Worm (Caenorhabditis elegans): ENCODE measurements around the gene C24H10.3.

The C24H10.3 gene

DNA sequence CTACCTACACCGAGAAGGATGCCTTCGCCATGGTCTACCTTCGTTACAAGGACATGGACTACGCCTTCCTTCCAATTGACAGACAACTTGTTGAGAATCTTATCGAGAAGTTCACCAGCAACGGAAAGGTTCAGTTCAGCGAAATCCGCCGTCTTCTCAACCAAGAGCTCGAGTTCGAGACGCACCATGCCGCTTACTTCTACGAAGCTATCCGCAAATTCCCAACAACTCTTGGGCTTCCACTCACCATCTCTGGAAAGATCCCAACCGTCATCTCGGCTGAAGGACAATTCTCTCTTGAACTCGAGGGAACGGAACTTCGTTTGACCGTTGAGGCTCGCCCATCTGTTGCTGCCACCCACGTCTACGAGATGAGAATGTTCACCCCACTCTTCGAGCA is 42.6 kb downstream of the C24H10.3 start:
- TF ChIP-seq zag-1 (tag; optimal IDR thresholded peaks at IDR 0.05) (no peak), F37D6.2 (tag; optimal IDR thresholded peaks at IDR 0.05) (no peak), T26A8.4 (GFP tag; IDR thresholded peaks at IDR 0.05) (no peak), ama-1 (optimal IDR thresholded peaks at IDR 0.05) (no peak), madf-5 (GFP tag; IDR thresholded peaks at IDR 0.05) (no peak), skn-1 (tag; optimal IDR thresholded peaks at IDR 0.05) (no peak), unc-39 (tag; optimal IDR thresholded peaks at IDR 0.05) (no peak), zfp-3 (GFP tag; conservative IDR thresholded peaks at IDR 0.05) (0 out of 2 replicates have a peak, but pooled peaks have one; percentile 7)

DNA sequence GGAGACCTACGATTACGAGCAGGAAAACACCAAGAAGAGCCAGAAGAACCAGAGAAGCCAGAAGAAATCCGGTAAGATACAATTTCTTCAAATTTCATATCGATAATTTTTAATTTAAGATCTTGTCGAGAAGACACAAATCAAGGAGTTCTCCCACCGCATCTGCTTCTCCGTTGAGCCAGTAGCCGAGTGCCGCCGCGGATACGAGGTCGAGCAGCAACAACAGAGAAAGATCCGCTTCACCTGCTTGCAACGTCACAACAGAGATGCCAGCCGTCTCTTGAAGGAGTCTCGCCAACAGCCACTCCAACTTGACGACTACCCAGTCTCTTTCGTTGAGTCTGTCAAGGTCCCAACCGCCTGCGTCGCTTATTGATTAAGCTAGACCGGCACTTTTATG is 44.8 kb downstream of the C24H10.3 start:
- TF ChIP-seq dve-1 (tag; optimal IDR thresholded peaks at IDR 0.05; ENCODE audit: insufficient read depth) (no peak), nhr-76 (tag; optimal IDR thresholded peaks at IDR 0.05) (no peak), unc-62 (GFP tag; optimal IDR thresholded peaks at IDR 0.05 in 1 of 2) (no peak), unc-62 (tag; optimal IDR thresholded peaks at IDR 0.05) (no peak), Y48G9A.11 (GFP tag; IDR thresholded peaks at IDR 0.05) (no peak), nhr-10 (tag; optimal IDR thresholded peaks at IDR 0.05) (no peak), aly-2 (tag; optimal IDR thresholded peaks at IDR 0.05) (no peak), lin-1 (GFP tag; IDR thresholded peaks at IDR 0.05) (no peak), pha-4 (GFP tag; IDR thresholded peaks at IDR 0.05) (peak; percentile 33; the same call in 1 of the 2 replicates), pha-4 (tag; optimal IDR thresholded peaks at IDR 0.05) (no peak), set-16 (GFP tag; IDR thresholded peaks at IDR 0.05) (peak; percentile 70), mxl-2 (GFP tag; conservative IDR thresholded peaks at IDR 0.05) (no peak), saeg-2 (GFP tag; IDR thresholded peaks at IDR 0.05) (no peak), gei-8 (GFP tag; optimal IDR thresholded peaks at IDR 0.05) (no peak)

DNA sequence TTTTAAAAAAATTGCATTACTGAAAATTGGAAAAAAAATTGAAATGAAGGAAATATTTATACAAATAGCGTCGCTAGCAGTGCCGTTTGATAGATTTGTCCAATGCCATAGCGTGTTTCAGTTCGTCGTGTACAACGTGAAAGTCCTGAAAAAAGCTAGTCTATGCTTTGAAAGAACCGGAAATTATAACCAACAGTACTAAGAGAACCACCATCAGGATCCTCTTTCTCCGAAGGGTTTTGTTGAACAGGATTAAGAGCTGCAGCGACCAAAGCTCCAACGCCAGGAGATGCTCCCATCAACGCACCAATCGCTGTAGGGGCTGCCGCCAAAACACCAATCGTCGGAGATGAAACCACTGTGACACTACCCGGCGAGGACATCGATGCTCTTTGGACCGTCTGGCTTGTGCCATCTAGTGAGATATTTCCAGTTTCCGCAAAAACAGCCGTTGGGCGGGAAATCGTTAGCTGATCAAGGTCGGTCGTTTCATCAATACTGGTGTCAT is 45.4 kb downstream of the C24H10.3 start:
- TF ChIP-seq duxl-1 (tag; optimal IDR thresholded peaks at IDR 0.05; ENCODE audit: poor library complexity) = no peak
- 0 out of 2 replicates have a peak, but pooled peaks have one; percentile 16 for TF ChIP-seq lin-1 (GFP tag; IDR thresholded peaks at IDR 0.05)
- TF ChIP-seq nhr-41 (GFP tag; IDR thresholded peaks at IDR 0.05) = peak; percentile 35; the same call in 1 of the 2 replicates
- TF ChIP-seq pqm-1 (tag; optimal IDR thresholded peaks at IDR 0.05) = no peak
- peak; percentile 21 for TF ChIP-seq lin-13 (GFP tag; optimal IDR thresholded peaks at IDR 0.05)
- TF ChIP-seq dve-1 (tag; optimal IDR thresholded peaks at IDR 0.05; ENCODE audit: insufficient read depth) = peak; percentile 30
- TF ChIP-seq hlh-11 (tag; optimal IDR thresholded peaks at IDR 0.05) = no peak
- peak; percentile 9; the same call in 1 of the 2 replicates for TF ChIP-seq pha-4 (GFP tag; IDR thresholded peaks at IDR 0.05)
- TF ChIP-seq pha-4 (tag; optimal IDR thresholded peaks at IDR 0.05) = no peak
- TF ChIP-seq mdt-29 (GFP tag; IDR thresholded peaks at IDR 0.05) = 0 out of 2 replicates have a peak, but pooled peaks have one; percentile 22
- TF ChIP-seq zfp-3 (GFP tag; conservative IDR thresholded peaks at IDR 0.05) = peak; percentile 95
- peak; percentile 63 for TF ChIP-seq T20F7.1 (GFP tag; optimal IDR thresholded peaks at IDR 0.05)
- no peak for TF ChIP-seq cey-2 (tag; optimal IDR thresholded peaks at IDR 0.05; ENCODE audit: borderline replicate concordance, insufficient read depth)
- peak in 1 of 2 experiments; percentile 42 for TF ChIP-seq daf-16 (GFP tag; optimal IDR thresholded peaks at IDR 0.05)
- no peak for TF ChIP-seq daf-16 (tag; optimal IDR thresholded peaks at IDR 0.05)
- TF ChIP-seq lin-38 (GFP tag; IDR thresholded peaks at IDR 0.05) = peak; percentile 45
- TF ChIP-seq nhr-76 (tag; optimal IDR thresholded peaks at IDR 0.05) = no peak
- 0 out of 2 replicates have a peak, but pooled peaks have one; percentile 50 for TF ChIP-seq Y48G9A.11 (GFP tag; IDR thresholded peaks at IDR 0.05)
- peak; percentile 17 for TF ChIP-seq nhr-102 (tag; optimal IDR thresholded peaks at IDR 0.05)
- TF ChIP-seq lim-7 (GFP tag; IDR thresholded peaks at IDR 0.05) = 0 out of 2 replicates have a peak, but pooled peaks have one; percentile 8
- peak; percentile 24 for TF ChIP-seq dmd-6 (GFP tag; IDR thresholded peaks at IDR 0.05)
- peak; percentile 82; the same call in 1 of the 2 replicates for TF ChIP-seq Y105C5A.15 (GFP tag; IDR thresholded peaks at IDR 0.05)
- TF ChIP-seq madf-9 (GFP tag; conservative IDR thresholded peaks at IDR 0.05) = no peak
- TF ChIP-seq attf-4 (tag; optimal IDR thresholded peaks at IDR 0.05) = no peak
- TF ChIP-seq php-3 (GFP tag; IDR thresholded peaks at IDR 0.05) = no peak
